Worm (Caenorhabditis elegans): ENCODE results near the gene srg-40.

Gene srg-40

DNA sequence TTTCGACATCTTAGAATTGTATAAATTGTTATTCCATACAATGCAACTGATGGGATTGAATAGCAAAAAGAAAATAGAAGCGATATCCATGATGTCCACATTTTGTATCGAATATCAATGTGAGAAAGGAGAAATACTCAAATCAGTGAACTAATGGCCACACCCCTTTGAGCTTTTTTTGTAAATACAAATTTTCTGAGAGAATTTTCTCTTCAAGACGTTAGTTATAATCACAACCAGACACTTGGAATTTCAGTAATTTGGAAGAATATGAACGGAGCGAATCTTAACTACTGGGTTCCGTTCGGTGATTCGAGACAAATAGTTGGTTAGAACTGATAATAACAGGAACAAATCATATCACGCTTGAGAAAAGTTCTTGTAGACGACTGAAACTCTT is 2.6 kb downstream of the srg-40 start, which contains the start of gene srg-41:
Gene srg-41, minus strand, starts transcription at position 101 of the 400 bp plus-strand sequence.
- no peak for TF ChIP-seq snpc-3.4 (tag; optimal IDR thresholded peaks at IDR 0.05)
- no peak for TF ChIP-seq lin-40 (tag; optimal IDR thresholded peaks at IDR 0.05)
- TF ChIP-seq zfh-2 (GFP tag; conservative IDR thresholded peaks at IDR 0.05), result no peak
- no peak for TF ChIP-seq B0019.2 (GFP tag; conservative IDR thresholded peaks at IDR 0.05)
- TF ChIP-seq F22D6.2 (tag; optimal IDR thresholded peaks at IDR 0.05), result no peak
- TF ChIP-seq fkh-3 (tag; optimal IDR thresholded peaks at IDR 0.05), result no peak
- TF ChIP-seq chd-7 (tag; optimal IDR thresholded peaks at IDR 0.05), result no peak
- no peak for TF ChIP-seq ztf-22 (GFP tag; optimal IDR thresholded peaks at IDR 0.05)
- no peak for TF ChIP-seq F33H1.4 (GFP tag; IDR thresholded peaks at IDR 0.05)
- TF ChIP-seq ceh-27 (GFP tag; optimal IDR thresholded peaks at IDR 0.05), result no peak
- no peak for TF ChIP-seq bed-2 (GFP tag; IDR thresholded peaks at IDR 0.05)
- TF ChIP-seq pbrm-1 (GFP tag; IDR thresholded peaks at IDR 0.05), result no peak
- no peak for TF ChIP-seq hmg-1.2 (GFP tag; IDR thresholded peaks at IDR 0.05)
- no peak for TF ChIP-seq hlh-12 (tag; optimal IDR thresholded peaks at IDR 0.05)
- TF ChIP-seq egl-44 (GFP tag; IDR thresholded peaks at IDR 0.05), result no peak
- TF ChIP-seq tbx-9 (tag; optimal IDR thresholded peaks at IDR 0.05; ENCODE audit: borderline replicate concordance), result no peak
- no peak for TF ChIP-seq B0336.3 (GFP tag; IDR thresholded peaks at IDR 0.05)

DNA sequence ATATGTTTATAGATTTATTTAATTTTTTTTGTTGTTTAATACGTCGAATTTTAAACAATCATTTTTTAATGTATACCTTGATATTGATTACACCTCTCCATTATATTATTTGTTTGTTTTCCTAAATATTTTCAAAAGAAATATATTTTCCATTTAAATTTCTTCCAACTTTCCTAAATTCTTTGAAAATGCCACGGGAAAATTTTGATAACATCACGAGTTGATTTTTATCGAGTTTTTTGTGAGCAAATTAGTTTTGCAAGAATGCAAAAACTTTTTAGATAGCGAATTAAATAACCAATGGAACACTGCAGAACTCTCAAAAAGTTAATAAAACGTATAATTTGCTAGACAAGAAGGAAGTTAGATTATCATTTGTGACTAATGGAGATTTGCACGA is 6.4 kb downstream of the srg-40 start, which contains the start of gene srg-42:
Gene srg-42, minus strand, starts transcription at position 101 of the 400 bp plus-strand sequence.
- no peak for TF ChIP-seq lin-54 (GFP tag; optimal IDR thresholded peaks at IDR 0.05)
- no peak for TF ChIP-seq nhr-90 (tag; optimal IDR thresholded peaks at IDR 0.05)
- no peak for TF ChIP-seq B0035.1 (tag; optimal IDR thresholded peaks at IDR 0.05)
- no peak for TF ChIP-seq B0261.1 (tag; optimal IDR thresholded peaks at IDR 0.05)
- no peak for TF ChIP-seq ceh-27 (GFP tag; optimal IDR thresholded peaks at IDR 0.05)
- TF ChIP-seq him-1 (tag; optimal IDR thresholded peaks at IDR 0.05), result no peak
- TF ChIP-seq lsy-27 (tag; optimal IDR thresholded peaks at IDR 0.05; ENCODE audit: borderline replicate concordance, insufficient read depth), result no peak
- no peak for TF ChIP-seq tbx-9 (tag; optimal IDR thresholded peaks at IDR 0.05; ENCODE audit: borderline replicate concordance)
- TF ChIP-seq K12H6.12 (tag; optimal IDR thresholded peaks at IDR 0.05), result no peak
- no peak for TF ChIP-seq hlh-26 (GFP tag; conservative IDR thresholded peaks at IDR 0.05)

DNA sequence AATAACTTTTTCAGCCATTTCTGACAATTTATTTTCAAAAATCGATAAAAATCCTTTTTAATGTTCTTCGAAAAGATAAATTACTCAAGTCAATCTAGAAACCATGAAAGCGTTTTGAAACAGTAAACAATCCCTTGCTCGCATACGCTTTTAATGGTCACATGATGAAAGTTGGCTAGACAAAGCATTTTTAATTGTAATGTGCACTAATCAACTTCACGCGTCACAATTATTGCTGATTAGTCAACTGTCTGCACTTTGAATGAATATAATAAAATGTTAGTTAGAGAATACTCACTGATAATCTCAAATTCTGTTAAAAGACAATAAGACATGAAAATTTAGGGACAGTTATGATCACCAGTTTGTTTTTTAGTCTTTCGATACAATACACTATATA is 7.8 kb downstream of the srg-40 start:
- TF ChIP-seq Y53G8AR.9 (GFP tag; conservative IDR thresholded peaks at IDR 0.05) (no peak), hrde-1 (tag; optimal IDR thresholded peaks at IDR 0.05; ENCODE audit: borderline replicate concordance) (no peak), tbx-9 (tag; optimal IDR thresholded peaks at IDR 0.05; ENCODE audit: borderline replicate concordance) (no peak), F37B4.10 (GFP tag; IDR thresholded peaks at IDR 0.05) (no peak)

DNA sequence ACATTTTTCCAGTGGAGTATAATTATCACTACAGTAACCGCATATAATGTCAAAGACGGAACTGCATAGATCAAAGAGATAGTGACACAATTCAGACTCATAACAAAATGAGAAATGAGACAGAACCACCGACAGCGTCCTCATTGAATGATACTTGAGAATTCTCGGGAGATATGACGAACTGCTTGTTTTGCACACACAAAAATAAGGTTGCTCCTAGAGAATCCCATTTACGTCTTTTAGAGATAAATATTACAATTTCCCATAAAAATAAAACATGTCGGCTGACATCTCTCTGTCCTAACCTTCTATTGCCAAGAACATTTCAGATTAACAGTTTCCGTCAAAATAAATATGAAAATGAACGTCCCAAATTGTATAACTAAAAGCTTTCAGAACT is 8.8 kb downstream of the srg-40 start, which contains the start of gene srg-38:
Gene srg-38, minus strand, starts transcription at position 101 of the 400 bp plus-strand sequence.
- no peak for TF ChIP-seq hrde-1 (tag; optimal IDR thresholded peaks at IDR 0.05; ENCODE audit: borderline replicate concordance)
- no peak for TF ChIP-seq snpc-4 (GFP tag; optimal IDR thresholded peaks at IDR 0.05)
- TF ChIP-seq snpc-4 (tag; optimal IDR thresholded peaks at IDR 0.05), result no peak
- no peak for TF ChIP-seq akir-1 (GFP tag; optimal IDR thresholded peaks at IDR 0.05)
- no peak for TF ChIP-seq madf-10 (tag; optimal IDR thresholded peaks at IDR 0.05)
- no peak for TF ChIP-seq rec-8 (tag; optimal IDR thresholded peaks at IDR 0.05)
- no peak for TF ChIP-seq ceh-27 (GFP tag; optimal IDR thresholded peaks at IDR 0.05)
- no peak for TF ChIP-seq hlh-12 (tag; optimal IDR thresholded peaks at IDR 0.05)
- no peak for TF ChIP-seq F49E8.2 (tag; optimal IDR thresholded peaks at IDR 0.05; ENCODE audit: insufficient read depth)
- TF ChIP-seq bed-1 (GFP tag; IDR thresholded peaks at IDR 0.05), result no peak
- no peak for TF ChIP-seq somi-1 (GFP tag; optimal IDR thresholded peaks at IDR 0.05)
- no peak for TF ChIP-seq sea-2 (GFP tag; IDR thresholded peaks at IDR 0.05)
- TF ChIP-seq F39B2.1 (GFP tag; IDR thresholded peaks at IDR 0.05), result no peak
- no peak for TF ChIP-seq tbx-9 (tag; optimal IDR thresholded peaks at IDR 0.05; ENCODE audit: borderline replicate concordance)
- TF ChIP-seq ceh-100 (GFP tag; IDR thresholded peaks at IDR 0.05), result no peak
- no peak for TF ChIP-seq fkh-3 (tag; optimal IDR thresholded peaks at IDR 0.05)
- TF ChIP-seq egrh-3 (GFP tag; IDR thresholded peaks at IDR 0.05), result no peak
- TF ChIP-seq F22D6.2 (tag; optimal IDR thresholded peaks at IDR 0.05), result no peak
- TF ChIP-seq cebp-1 (GFP tag; IDR thresholded peaks at IDR 0.05), result no peak
- no peak for TF ChIP-seq cebp-1 (tag; optimal IDR thresholded peaks at IDR 0.05)
- TF ChIP-seq dox-1 (GFP tag; IDR thresholded peaks at IDR 0.05), result no peak
- TF ChIP-seq lin-40 (tag; optimal IDR thresholded peaks at IDR 0.05), result no peak

Data from whole organism, young adult.